Worm (Caenorhabditis elegans) whole organism, L4 larva: ENCODE results near the gene lact-8.
A peak's percentile ranks its signal among the peaks of the same experiment; 100 is the strongest.

ENCODE experiments used
- F26F4.8 ChIP-seq: fragments of 200-800 bp; sonication (Bioruptor generic); conservative IDR thresholded peaks from 2 replicates; pipeline ENCODE4 v1.3.6; 2022; ENCODE audit warnings: missing genetic modification characterization, missing compliant biosample characterization
- T26A8.4 ChIP-seq: fragments of 200-800 bp; sonication (Bioruptor generic); IDR thresholded peaks from 2 replicates; pipeline ENCODE4 v1.3.6; 2022; ENCODE audit warnings: missing genetic modification characterization, missing compliant biosample characterization
- Y75B8A.6 ChIP-seq: fragments of 200-800 bp; sonication (Bioruptor generic); IDR thresholded peaks from 2 replicates; pipeline ENCODE4 v1.3.6; 2022; ENCODE audit warnings: missing genetic modification reagents, missing genetic modification characterization, missing compliant biosample characterization
- ama-1 ChIP-seq: fragments of 150-350 bp; optimal IDR thresholded peaks from 2 replicates; lab custom pipeline; 2014; ENCODE audit warnings: inconsistent platforms, mixed read lengths
- ces-1 ChIP-seq: fragments of 150-350 bp; sonication (generic microtip); optimal IDR thresholded peaks from 4 replicates; lab custom pipeline; 2014; ENCODE audit warnings: missing biosample characterization, missing genetic modification reagents, missing genetic modification characterization
- lin-1 ChIP-seq: fragments of 200-800 bp; sonication (Bioruptor generic); IDR thresholded peaks from 2 replicates; pipeline ENCODE4 v1.3.6; 2022; ENCODE audit warnings: missing genetic modification reagents, missing genetic modification characterization, missing compliant biosample characterization
- lin-13 ChIP-seq: fragments of 150-350 bp; optimal IDR thresholded peaks from 2 replicates; lab custom pipeline; 2014; ENCODE audit warnings: missing biosample characterization, missing genetic modification reagents, missing genetic modification characterization
- mdl-1 ChIP-seq, 2 experiments: fragments of 150-350 bp in 1 of 2; sonication (generic microtip) in 1 of 2; optimal IDR thresholded peaks; 2 replicates each; lab custom pipeline; 2014 to 2017; ENCODE audit warnings: missing biosample characterization in 2 of 2, missing genetic modification characterization in 2 of 2
- mxl-3 ChIP-seq: fragments of 200-800 bp; sonication (Bioruptor generic); optimal IDR thresholded peaks from 2 replicates; lab custom pipeline; 2018; ENCODE audit warnings: mild to moderate bottlenecking, missing genetic modification characterization, missing compliant biosample characterization
- pqm-1 ChIP-seq: sonication (generic microtip); optimal IDR thresholded peaks from 2 replicates; lab custom pipeline; 2017; ENCODE audit warnings: missing biosample characterization, missing genetic modification characterization

DNA sequence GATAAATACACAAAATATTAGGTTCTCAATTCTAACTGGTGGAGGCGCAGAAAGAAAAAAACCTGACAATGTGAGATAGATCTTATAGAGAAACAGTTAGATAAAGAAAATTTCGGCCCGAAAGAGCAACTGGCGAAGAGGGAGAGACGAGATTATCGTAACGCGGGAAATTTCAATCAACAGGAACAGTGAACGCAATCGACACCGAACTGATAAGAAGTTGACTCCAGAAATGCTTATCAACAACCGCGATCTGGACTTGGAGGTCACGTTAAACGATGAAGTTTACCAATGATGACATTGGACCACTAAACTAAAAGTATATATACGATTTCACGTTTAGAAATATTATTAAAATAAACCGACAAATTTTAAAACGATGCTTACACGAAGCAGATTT, 17.0 kb downstream of the lact-8 start:
- TF ChIP-seq ama-1 (peak; percentile 77), T26A8.4 (GFP tag; lab: Robert Waterston, UW) (no peak; the same call in 1 of the 2 replicates), lin-1 (GFP tag; lab: Robert Waterston, UW) (0 out of 2 replicates have a peak, but pooled peaks have one; percentile 24), lin-13 (GFP tag; lab: Kevin White, UChicago) (peak; percentile 50), pqm-1 (tag; lab: Kevin White, UChicago) (peak; percentile 1), F26F4.8 (GFP tag; lab: Robert Waterston, UW) (no peak), ces-1 (GFP tag; lab: Kevin White, UChicago) (no peak), Y75B8A.6 (GFP tag; lab: Robert Waterston, UW) (0 out of 2 replicates have a peak, but pooled peaks have one; percentile 12), mdl-1 (tag; optimal IDR thresholded peaks at IDR 0.05; lab: Kevin White, UChicago) (no peak), mxl-3 (GFP tag; lab: Kevin White, UChicago) (no peak)
